Fruit fly (Drosophila melanogaster) whole organism, embryonic: ENCODE results near the gene upd1.

Source experiments
- Atf6 ChIP-seq: fragments of 200-800 bp; sonication (Bioruptor generic); IDR thresholded peaks from 2 replicates; pipeline ENCODE4 v1.3.6; 2022; ENCODE audit warnings: missing biosample characterization, missing genetic modification characterization
- B-H2 ChIP-seq: fragments of 200-800 bp; sonication (Bioruptor generic); optimal IDR thresholded peaks from 2 replicates; lab custom pipeline; 2018; ENCODE audit warnings: missing biosample characterization, mild to moderate bottlenecking, missing genetic modification characterization
- CG10321 ChIP-seq: fragments of 200-800 bp; sonication (Bioruptor generic); IDR thresholded peaks from 2 replicates; pipeline ENCODE4 v1.3.6; 2022; ENCODE audit warnings: missing biosample characterization, missing genetic modification characterization
- CG11247 ChIP-seq: fragments of 200-800 bp; sonication (Bioruptor generic); IDR thresholded peaks from 2 replicates; pipeline ENCODE4 v1.3.6; 2022; ENCODE audit warnings: missing biosample characterization, missing genetic modification characterization
- CG11504 ChIP-seq: fragments of 200-800 bp; sonication (Bioruptor generic); optimal IDR thresholded peaks from 3 replicates; lab custom pipeline; 2019; ENCODE audit warnings: missing biosample characterization, mild to moderate bottlenecking, missing genetic modification characterization, moderate library complexity
- CG13624 ChIP-seq: fragments of 200-800 bp; sonication (Bioruptor generic); optimal IDR thresholded peaks from 2 replicates; lab custom pipeline; 2016; ENCODE audit warnings: missing biosample characterization, missing genetic modification characterization
- CG13775 ChIP-seq: fragments of 200-800 bp; sonication (Bioruptor generic); optimal IDR thresholded peaks from 3 replicates; lab custom pipeline; 2017; ENCODE audit warnings: missing biosample characterization, mild to moderate bottlenecking, missing genetic modification characterization
- CG14014 ChIP-seq: fragments of 200-800 bp; sonication (Bioruptor generic); IDR thresholded peaks from 2 replicates; pipeline ENCODE4 v1.3.6; 2022; ENCODE audit warnings: missing biosample characterization, missing genetic modification characterization
- CG16779 ChIP-seq: fragments of 200-800 bp; sonication (Bioruptor generic); IDR thresholded peaks from 2 replicates; pipeline ENCODE4 v1.3.6; 2022; ENCODE audit warnings: missing biosample characterization, missing genetic modification characterization
- CG18476 ChIP-seq: fragments of 200-800 bp; sonication (Bioruptor generic); optimal IDR thresholded peaks from 2 replicates; lab custom pipeline; 2016; ENCODE audit warnings: missing biosample characterization, mild to moderate bottlenecking, missing genetic modification characterization
- CG2875 ChIP-seq: fragments of 200-800 bp; sonication (Bioruptor generic); optimal IDR thresholded peaks from 2 replicates; lab custom pipeline; 2017; ENCODE audit warnings: missing biosample characterization, mild to moderate bottlenecking, missing genetic modification characterization, missing genetic modification reagents
- CG30431 ChIP-seq: fragments of 200-800 bp; sonication (Bioruptor generic); optimal IDR thresholded peaks from 2 replicates; lab custom pipeline; 2017; ENCODE audit warnings: missing biosample characterization, missing genetic modification characterization
- CG3847 ChIP-seq: fragments of 200-800 bp; sonication (Bioruptor generic); IDR thresholded peaks from 2 replicates; pipeline ENCODE4 v1.3.6; 2022; ENCODE audit warnings: missing biosample characterization, missing genetic modification characterization
- CG4424 ChIP-seq: fragments of 200-800 bp; sonication (Bioruptor generic); optimal IDR thresholded peaks from 3 replicates; lab custom pipeline; 2016; ENCODE audit warnings: missing biosample characterization, missing genetic modification characterization
- CG4820 ChIP-seq: fragments of 200-800 bp; sonication (Bioruptor generic); optimal IDR thresholded peaks from 3 replicates; lab custom pipeline; 2016; ENCODE audit warnings: missing biosample characterization, missing genetic modification characterization
- CG5180 ChIP-seq: fragments of 200-800 bp; sonication (Bioruptor generic); optimal IDR thresholded peaks from 3 replicates; lab custom pipeline; 2017; ENCODE audit warnings: missing biosample characterization, missing genetic modification characterization, mild to moderate bottlenecking, moderate library complexity, missing genetic modification reagents
- CG6175 ChIP-seq: fragments of 200-800 bp; sonication (Bioruptor generic); IDR thresholded peaks from 3 replicates; pipeline ENCODE4 v1.3.6; 2022; ENCODE audit warnings: missing biosample characterization, missing genetic modification characterization
- CG6254 ChIP-seq: fragments of 200-800 bp; sonication (Bioruptor generic); optimal IDR thresholded peaks from 3 replicates; lab custom pipeline; 2017; ENCODE audit warnings: mild to moderate bottlenecking, missing biosample characterization, missing genetic modification reagents, missing genetic modification characterization
- CG6654 ChIP-seq: fragments of 200-800 bp; sonication (Bioruptor generic); optimal IDR thresholded peaks from 2 replicates; lab custom pipeline; 2017; ENCODE audit warnings: missing biosample characterization, mild to moderate bottlenecking, missing genetic modification characterization
- CG6689 ChIP-seq: fragments of 200-800 bp; sonication (Bioruptor generic); IDR thresholded peaks from 2 replicates; pipeline ENCODE4 v1.3.6; 2022; ENCODE audit warnings: missing biosample characterization, missing genetic modification characterization
- CG6854 ChIP-seq: fragments of 200-800 bp; sonication (Bioruptor generic); optimal IDR thresholded peaks from 3 replicates; lab custom pipeline; 2017; ENCODE audit warnings: missing biosample characterization, mild to moderate bottlenecking, missing genetic modification characterization
- CG8924 ChIP-seq: fragments of 200-800 bp; optimal IDR thresholded peaks from 3 replicates; lab custom pipeline; 2019; ENCODE audit warnings: missing biosample characterization, mild to moderate bottlenecking, missing genetic modification characterization, moderate library complexity
- CkIIα-i1 ChIP-seq: fragments of 200-800 bp; sonication (Bioruptor generic); IDR thresholded peaks from 2 replicates; pipeline ENCODE4 v1.3.6; 2022; ENCODE audit warnings: missing biosample characterization, missing genetic modification characterization
- Dip2 ChIP-seq: fragments of 200-800 bp; sonication (Bioruptor generic); IDR thresholded peaks from 2 replicates; pipeline ENCODE4 v1.3.6; 2022; ENCODE audit warnings: missing biosample characterization, missing genetic modification characterization
- Hr39 ChIP-seq: fragments of >200 bp; optimal IDR thresholded peaks from 2 replicates; lab custom pipeline; 2017
- MTF-1 ChIP-seq: fragments of 200-800 bp; sonication (Bioruptor generic); optimal IDR thresholded peaks from 2 replicates; lab custom pipeline; 2018; ENCODE audit warnings: missing biosample characterization, mild to moderate bottlenecking, missing genetic modification characterization, borderline replicate concordance
- Meics ChIP-seq: fragments of 200-800 bp; sonication (Bioruptor generic); optimal IDR thresholded peaks from 2 replicates; lab custom pipeline; 2017; ENCODE audit warnings: missing biosample characterization, mild to moderate bottlenecking, missing genetic modification characterization
- Mrtf ChIP-seq: fragments of 200-800 bp; sonication (Bioruptor generic); IDR thresholded peaks from 3 replicates; pipeline ENCODE4 v1.3.6; 2022; ENCODE audit warnings: missing biosample characterization, missing genetic modification characterization
- Neu2 ChIP-seq: fragments of 200-800 bp; sonication (Bioruptor generic); optimal IDR thresholded peaks from 3 replicates; lab custom pipeline; 2016; ENCODE audit warnings: missing biosample characterization, missing genetic modification characterization, borderline replicate concordance
- Nf-YA ChIP-seq: fragments of 200-800 bp; sonication (Bioruptor generic); IDR thresholded peaks from 2 replicates; pipeline ENCODE4 v1.3.6; 2022; ENCODE audit warnings: missing biosample characterization, missing genetic modification characterization
- Nf-YC ChIP-seq: fragments of 200-800 bp; optimal IDR thresholded peaks from 3 replicates; lab custom pipeline; 2019; ENCODE audit warnings: missing biosample characterization, mild to moderate bottlenecking, missing genetic modification characterization, moderate library complexity
- Oaz ChIP-seq: fragments of 200-800 bp; sonication (Bioruptor generic); IDR thresholded peaks from 2 replicates; pipeline ENCODE4 v1.3.6; 2022; ENCODE audit warnings: missing biosample characterization, missing genetic modification characterization
- Oli ChIP-seq: fragments of 200-800 bp; sonication (Bioruptor generic); optimal IDR thresholded peaks from 2 replicates; lab custom pipeline; 2018; ENCODE audit warnings: missing biosample characterization, mild to moderate bottlenecking, missing genetic modification characterization, moderate library complexity
- Taf1 ChIP-seq: fragments of 200-800 bp; sonication (Bioruptor generic); IDR thresholded peaks from 2 replicates; pipeline ENCODE4 v1.3.6; 2022; ENCODE audit warnings: missing biosample characterization, missing genetic modification characterization
- Tbp ChIP-seq: fragments of >200 bp; optimal IDR thresholded peaks from 2 replicates; lab custom pipeline; 2018; ENCODE audit warnings: missing biosample characterization, missing genetic modification characterization
- abd-A ChIP-seq: fragments of 200-800 bp; sonication (Bioruptor generic); optimal IDR thresholded peaks from 3 replicates; lab custom pipeline; 2019; ENCODE audit warnings: missing biosample characterization, mild to moderate bottlenecking, missing genetic modification characterization, moderate library complexity
- ac ChIP-seq: fragments of 200-800 bp; sonication (Bioruptor generic); optimal IDR thresholded peaks from 3 replicates; lab custom pipeline; 2017; ENCODE audit warnings: missing biosample characterization, mild to moderate bottlenecking, missing genetic modification characterization
- ap ChIP-seq: fragments of 200-800 bp; sonication (Bioruptor generic); IDR thresholded peaks from 2 replicates; pipeline ENCODE4 v1.3.6; 2022; ENCODE audit warnings: missing biosample characterization, missing genetic modification characterization
- cad ChIP-seq: fragments of >200 bp; optimal IDR thresholded peaks from 2 replicates; lab custom pipeline; 2017; ENCODE audit warnings: missing biosample characterization, missing genetic modification characterization
- da ChIP-seq: fragments of 200-800 bp; sonication (Bioruptor generic); optimal IDR thresholded peaks from 2 replicates; lab custom pipeline; 2016; ENCODE audit warnings: missing biosample characterization, missing genetic modification characterization
- fd96Cb ChIP-seq: fragments of 200-800 bp; sonication (Bioruptor generic); optimal IDR thresholded peaks from 2 replicates; lab custom pipeline; 2018; ENCODE audit warnings: missing biosample characterization, mild to moderate bottlenecking, missing genetic modification characterization, moderate library complexity
- ftz-f1 ChIP-seq: fragments of 200-800 bp; sonication (Bioruptor generic); optimal IDR thresholded peaks from 2 replicates; lab custom pipeline; 2016; ENCODE audit warnings: missing biosample characterization, missing genetic modification characterization
- grau ChIP-seq: fragments of 200-800 bp; optimal IDR thresholded peaks from 3 replicates; lab custom pipeline; 2019; ENCODE audit warnings: missing biosample characterization, mild to moderate bottlenecking, missing genetic modification characterization, moderate library complexity
- hb ChIP-seq: fragments of 200-800 bp; sonication (Bioruptor generic); IDR thresholded peaks from 3 replicates; pipeline ENCODE4 v1.3.6; 2022; ENCODE audit warnings: missing biosample characterization, missing genetic modification characterization; ENCODE audit not compliant: partially characterized antibody
- her ChIP-seq: fragments of 200-800 bp; sonication (Bioruptor generic); optimal IDR thresholded peaks from 2 replicates; lab custom pipeline; 2016; ENCODE audit warnings: missing biosample characterization, missing genetic modification characterization
- pita ChIP-seq: fragments of 200-800 bp; sonication (Bioruptor generic); optimal IDR thresholded peaks from 2 replicates; lab custom pipeline; 2017; ENCODE audit warnings: missing biosample characterization, mild to moderate bottlenecking, missing genetic modification characterization
- sna ChIP-seq: fragments of 200-800 bp; sonication (Bioruptor generic); IDR thresholded peaks from 2 replicates; pipeline ENCODE4 v1.3.6; 2022; ENCODE audit warnings: missing biosample characterization, missing genetic modification characterization; ENCODE audit not compliant: partially characterized antibody
- sob ChIP-seq: fragments of 200-800 bp; sonication (Bioruptor generic); IDR thresholded peaks from 2 replicates; pipeline ENCODE4 v1.3.6; 2022; ENCODE audit warnings: missing biosample characterization, missing genetic modification characterization
- sr ChIP-seq: fragments of 200-800 bp; sonication (Bioruptor generic); IDR thresholded peaks from 3 replicates; pipeline ENCODE4 v1.3.6; 2022; ENCODE audit warnings: missing biosample characterization, missing genetic modification characterization
- stc ChIP-seq: fragments of 200-800 bp; sonication (Bioruptor generic); IDR thresholded peaks from 2 replicates; pipeline ENCODE4 v1.3.6; 2022; ENCODE audit warnings: missing biosample characterization, missing genetic modification characterization
- unc-4 ChIP-seq: fragments of 200-800 bp; sonication (Bioruptor generic); IDR thresholded peaks from 2 replicates; pipeline ENCODE4 v1.3.6; 2022; ENCODE audit warnings: missing biosample characterization, missing genetic modification characterization; ENCODE audit not compliant: partially characterized antibody
- usp ChIP-seq: fragments of >200 bp; optimal IDR thresholded peaks from 2 replicates; lab custom pipeline; 2017; ENCODE audit warnings: missing biosample characterization, missing genetic modification characterization
- z ChIP-seq: fragments of 200-800 bp; sonication (Bioruptor generic); IDR thresholded peaks from 3 replicates; pipeline ENCODE4 v1.3.6; 2022; ENCODE audit warnings: missing biosample characterization, missing genetic modification characterization

The upd1 gene

DNA sequence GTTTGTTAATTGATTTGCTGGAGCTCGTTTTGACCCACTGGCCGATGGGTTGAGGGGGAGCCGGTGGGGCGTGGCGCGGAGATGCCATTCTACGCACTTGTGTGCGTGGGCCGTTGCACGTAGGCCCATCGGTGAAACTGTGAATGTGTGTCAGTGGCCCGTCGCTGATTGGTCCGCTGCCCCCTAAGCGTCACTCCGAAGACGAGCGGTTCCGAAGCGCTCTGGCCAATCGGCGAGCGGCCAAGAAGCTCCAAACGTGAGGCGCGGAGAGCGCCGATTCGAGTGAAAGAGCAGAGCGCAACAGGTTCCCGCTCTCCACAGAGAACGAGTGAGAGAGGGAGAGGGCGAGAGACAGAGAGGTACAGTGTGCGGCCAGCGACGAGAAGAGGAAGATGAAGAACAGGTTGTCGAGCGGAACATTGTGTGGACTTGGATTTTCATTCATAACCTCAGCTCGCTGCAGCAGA is 3.4 kb upstream of the upd1 start (continued):
- no peak for TF ChIP-seq pita (GFP tag; lab: Kevin White, UChicago)
- TF ChIP-seq CG4820 (GFP tag; lab: Kevin White, UChicago), result no peak
- TF ChIP-seq ftz-f1, result no peak
- no peak for TF ChIP-seq Atf6 (GFP tag; lab: Robert Waterston, UW)
- no peak for TF ChIP-seq CG13775 (GFP tag; lab: Kevin White, UChicago)
- no peak for TF ChIP-seq grau (tag; lab: Kevin White, UChicago)
- no peak for TF ChIP-seq abd-A (tag; lab: Kevin White, UChicago)
- no peak for TF ChIP-seq CG18476
- no peak for TF ChIP-seq MTF-1 (GFP tag; lab: Kevin White, UChicago)
- no peak for TF ChIP-seq Hr39
- no peak for TF ChIP-seq cad (GFP tag; lab: Kevin White, UChicago)
- no peak for TF ChIP-seq CG3847
- no peak for TF ChIP-seq Dip2 (GFP tag; lab: Robert Waterston, UW)
- TF ChIP-seq CG6654 (GFP tag; lab: Kevin White, UChicago), result no peak
- 0 out of 3 replicates have a peak, but pooled peaks have one; percentile 33 for TF ChIP-seq sr (GFP tag; lab: Robert Waterston, UW)
- TF ChIP-seq CG6175 (GFP tag; lab: Robert Waterston, UW), result no peak
- TF ChIP-seq CG6854 (GFP tag; lab: Kevin White, UChicago), result no peak
- TF ChIP-seq da (GFP tag; lab: Kevin White, UChicago), result no peak
- TF ChIP-seq Nf-YC (tag; lab: Kevin White, UChicago), result peak; percentile 99
- no peak for TF ChIP-seq hb (GFP tag; lab: Robert Waterston, UW)
- TF ChIP-seq CG10321 (GFP tag; lab: Robert Waterston, UW), result peak; percentile 59; the same call in 1 of the 2 replicates
- TF ChIP-seq Nf-YA (GFP tag; lab: Robert Waterston, UW), result peak; percentile 84
- no peak for TF ChIP-seq Oli
- TF ChIP-seq CG4424, result no peak
- no peak for TF ChIP-seq CG11247
- TF ChIP-seq B-H2 (GFP tag; lab: Kevin White, UChicago), result no peak
- no peak for TF ChIP-seq CG6689 (GFP tag; lab: Robert Waterston, UW)
- TF ChIP-seq ap (GFP tag; lab: Robert Waterston, UW), result no peak
- no peak for TF ChIP-seq CG11504 (tag; lab: Kevin White, UChicago)
- TF ChIP-seq stc (GFP tag; lab: Robert Waterston, UW), result no peak; the same call in 1 of the 2 replicates
- TF ChIP-seq sna, result peak; percentile 59
- TF ChIP-seq usp, result no peak
- no peak for TF ChIP-seq CG14014 (GFP tag; lab: Robert Waterston, UW)
- no peak for TF ChIP-seq CG30431 (GFP tag; lab: Kevin White, UChicago)
- no peak for TF ChIP-seq CG8924 (tag; lab: Kevin White, UChicago)
- TF ChIP-seq Meics (GFP tag; lab: Kevin White, UChicago), result no peak
- no peak for TF ChIP-seq CG16779 (GFP tag; lab: Robert Waterston, UW)
- no peak for TF ChIP-seq Oaz
- no peak for TF ChIP-seq her (GFP tag; lab: Kevin White, UChicago)
- no peak for TF ChIP-seq Tbp (GFP tag; lab: Kevin White, UChicago)
- TF ChIP-seq z (GFP tag; lab: Robert Waterston, UW), result peak; percentile 99
- no peak for TF ChIP-seq Taf1
- TF ChIP-seq fd96Cb (tag; lab: Kevin White, UChicago), result no peak
- no peak for TF ChIP-seq Neu2
- TF ChIP-seq ac (GFP tag; lab: Kevin White, UChicago), result no peak
- TF ChIP-seq CG6254 (GFP tag; lab: Kevin White, UChicago), result no peak
- no peak for TF ChIP-seq CG13624 (GFP tag; lab: Kevin White, UChicago)
- no peak for TF ChIP-seq CG5180 (GFP tag; lab: Kevin White, UChicago)
- no peak for TF ChIP-seq CG2875 (GFP tag; lab: Kevin White, UChicago)
- peak; percentile 41; the same call in 1 of the 2 replicates for TF ChIP-seq sob (GFP tag; lab: Robert Waterston, UW)
- peak; percentile 55; the same call in 1 of the 2 replicates for TF ChIP-seq unc-4
- no peak for TF ChIP-seq CkIIα-i1 (GFP tag; lab: Robert Waterston, UW)
- TF ChIP-seq Mrtf, result no peak
